Worm (Caenorhabditis elegans) whole organism, mixed stage, embryonic: ENCODE measurements around the gene C40H1.3.

ENCODE experiments used
- M03D4.4 ChIP-seq: sonication (generic microtip); optimal IDR thresholded peaks from 2 replicates; lab custom pipeline; 2017; ENCODE audit warnings: mild to moderate bottlenecking, missing genetic modification characterization, missing compliant biosample characterization
- bed-3 ChIP-seq: fragments of 200-800 bp; sonication (Bioruptor generic); optimal IDR thresholded peaks from 3 replicates; lab custom pipeline; 2018; ENCODE audit warnings: mild to moderate bottlenecking, missing genetic modification characterization, moderate library complexity, missing compliant biosample characterization
- blmp-1 ChIP-seq: fragments of 150-350 bp; optimal IDR thresholded peaks from 2 replicates; lab custom pipeline; 2014; ENCODE audit warnings: missing biosample characterization, missing genetic modification characterization
- ceh-39 ChIP-seq: fragments of 150-350 bp; optimal IDR thresholded peaks from 2 replicates; lab custom pipeline; 2014; ENCODE audit warnings: missing biosample characterization, missing genetic modification characterization
- ceh-83 ChIP-seq: fragments of 200-800 bp; sonication (Bioruptor generic); optimal IDR thresholded peaks from 2 replicates; lab custom pipeline; 2018; ENCODE audit warnings: mild to moderate bottlenecking, missing genetic modification characterization, missing compliant biosample characterization
- ces-1 ChIP-seq: fragments of 150-350 bp; optimal IDR thresholded peaks from 2 replicates; lab custom pipeline; 2014; ENCODE audit warnings: missing biosample characterization, missing genetic modification reagents, missing genetic modification characterization
- cnd-1 ChIP-seq: fragments of 200-800 bp; sonication (Bioruptor generic); optimal IDR thresholded peaks from 2 replicates; lab custom pipeline; 2018; ENCODE audit warnings: mild to moderate bottlenecking, missing genetic modification characterization, missing compliant biosample characterization
- drap-1 ChIP-seq: fragments of 200-800 bp; sonication (Bioruptor generic); optimal IDR thresholded peaks from 3 replicates; lab custom pipeline; 2018; ENCODE audit warnings: mild to moderate bottlenecking, missing genetic modification characterization, missing compliant biosample characterization
- elt-1 ChIP-seq: sonication (generic microtip); optimal IDR thresholded peaks from 2 replicates; lab custom pipeline; 2017; ENCODE audit warnings: missing genetic modification characterization, mild to moderate bottlenecking, missing compliant biosample characterization, antibody characterized with exemption, moderate library complexity, borderline replicate concordance; ENCODE audit not compliant: insufficient read depth
- elt-3 ChIP-seq: fragments of 150-350 bp; optimal IDR thresholded peaks from 2 replicates; lab custom pipeline; 2014; ENCODE audit warnings: missing biosample characterization, missing genetic modification characterization
- flh-1 ChIP-seq: fragments of 200-800 bp; sonication (Bioruptor generic); optimal IDR thresholded peaks from 2 replicates; lab custom pipeline; 2018; ENCODE audit warnings: mild to moderate bottlenecking, missing genetic modification characterization, moderate library complexity, missing compliant biosample characterization
- hlh-1 ChIP-seq: fragments of 150-350 bp; optimal IDR thresholded peaks from 2 replicates; lab custom pipeline; 2014; ENCODE audit warnings: missing biosample characterization, missing genetic modification reagents, missing genetic modification characterization
- lin-13 ChIP-seq: fragments of 150-350 bp; optimal IDR thresholded peaks from 2 replicates; lab custom pipeline; 2014; ENCODE audit warnings: missing biosample characterization, missing genetic modification characterization
- lin-32 ChIP-seq: fragments of 200-800 bp; sonication (Bioruptor generic); optimal IDR thresholded peaks from 2 replicates; lab custom pipeline; 2018; ENCODE audit warnings: mild to moderate bottlenecking, missing genetic modification characterization, missing compliant biosample characterization
- lsy-2 ChIP-seq: fragments of 150-350 bp; optimal IDR thresholded peaks from 2 replicates; lab custom pipeline; 2014; ENCODE audit warnings: missing biosample characterization, missing genetic modification characterization
- mab-5 ChIP-seq: fragments of 150-350 bp; optimal IDR thresholded peaks from 2 replicates; lab custom pipeline; 2014; ENCODE audit warnings: missing biosample characterization, missing genetic modification characterization
- mls-2 ChIP-seq: sonication (generic microtip); optimal IDR thresholded peaks from 2 replicates; lab custom pipeline; 2016; ENCODE audit warnings: mild to moderate bottlenecking, missing genetic modification characterization, moderate library complexity, missing compliant biosample characterization
- nhr-12 ChIP-seq: fragments of 150-350 bp; optimal IDR thresholded peaks from 2 replicates; lab custom pipeline; 2014; ENCODE audit warnings: missing biosample characterization, missing genetic modification characterization
- nhr-2 ChIP-seq: fragments of 150-350 bp; optimal IDR thresholded peaks from 2 replicates; lab custom pipeline; 2014; ENCODE audit warnings: missing biosample characterization, missing genetic modification characterization
- nhr-237 ChIP-seq: fragments of 150-350 bp; optimal IDR thresholded peaks from 2 replicates; lab custom pipeline; 2014; ENCODE audit warnings: missing biosample characterization, missing genetic modification characterization
- nhr-28 ChIP-seq: fragments of 150-350 bp; optimal IDR thresholded peaks from 2 replicates; lab custom pipeline; 2014; ENCODE audit warnings: missing biosample characterization, missing genetic modification characterization
- nhr-76 ChIP-seq: sonication (generic microtip); optimal IDR thresholded peaks from 2 replicates; lab custom pipeline; 2017; ENCODE audit warnings: missing biosample characterization, missing genetic modification characterization
- sem-2 ChIP-seq: fragments of 200-800 bp; sonication (Bioruptor generic); optimal IDR thresholded peaks from 2 replicates; lab custom pipeline; 2018; ENCODE audit warnings: mild to moderate bottlenecking, missing genetic modification characterization, missing compliant biosample characterization
- snpc-4 ChIP-seq: fragments of 150-350 bp; optimal IDR thresholded peaks from 2 replicates; lab custom pipeline; 2014; ENCODE audit warnings: missing biosample characterization, missing genetic modification characterization
- sptf-1 ChIP-seq: sonication (generic microtip); optimal IDR thresholded peaks from 2 replicates; lab custom pipeline; 2017; ENCODE audit warnings: mild to moderate bottlenecking, missing genetic modification characterization, moderate library complexity, missing compliant biosample characterization
- tbx-8 ChIP-seq: fragments of 200-800 bp; sonication (Bioruptor generic); optimal IDR thresholded peaks from 2 replicates; lab custom pipeline; 2018; ENCODE audit warnings: mild to moderate bottlenecking, missing genetic modification characterization, moderate library complexity, missing compliant biosample characterization
- unc-120 ChIP-seq: sonication (generic microtip); optimal IDR thresholded peaks from 2 replicates; lab custom pipeline; 2017; ENCODE audit warnings: missing genetic modification characterization, missing compliant biosample characterization; ENCODE audit not compliant: poor library complexity, severe bottlenecking
- unc-39 ChIP-seq: fragments of 150-350 bp; optimal IDR thresholded peaks from 2 replicates; lab custom pipeline; 2014; ENCODE audit warnings: missing biosample characterization, missing genetic modification characterization
- unc-62 ChIP-seq: fragments of 150-350 bp; optimal IDR thresholded peaks from 2 replicates; lab custom pipeline; 2014; ENCODE audit warnings: missing biosample characterization, missing genetic modification reagents, missing genetic modification characterization
- zip-8 ChIP-seq: fragments of 150-350 bp; optimal IDR thresholded peaks from 2 replicates; lab custom pipeline; 2014; ENCODE audit warnings: missing biosample characterization, missing genetic modification characterization
- ztf-11 ChIP-seq: fragments of 150-350 bp; optimal IDR thresholded peaks from 2 replicates; lab custom pipeline; 2014; ENCODE audit warnings: missing biosample characterization, missing genetic modification characterization

The C40H1.3 gene

ce11 chrIII:9331084-9331564 is 2.0 kb upstream of the C40H1.3 start, which contains the start of gene ufc-1:
ufc-1 (plus strand) TSS chrIII:9331514.
- TF ChIP-seq bed-3 (GFP tag; lab: Kevin White, UChicago) (no peak), ces-1 (GFP tag; lab: Kevin White, UChicago) (peak; percentile 32)

DNA sequence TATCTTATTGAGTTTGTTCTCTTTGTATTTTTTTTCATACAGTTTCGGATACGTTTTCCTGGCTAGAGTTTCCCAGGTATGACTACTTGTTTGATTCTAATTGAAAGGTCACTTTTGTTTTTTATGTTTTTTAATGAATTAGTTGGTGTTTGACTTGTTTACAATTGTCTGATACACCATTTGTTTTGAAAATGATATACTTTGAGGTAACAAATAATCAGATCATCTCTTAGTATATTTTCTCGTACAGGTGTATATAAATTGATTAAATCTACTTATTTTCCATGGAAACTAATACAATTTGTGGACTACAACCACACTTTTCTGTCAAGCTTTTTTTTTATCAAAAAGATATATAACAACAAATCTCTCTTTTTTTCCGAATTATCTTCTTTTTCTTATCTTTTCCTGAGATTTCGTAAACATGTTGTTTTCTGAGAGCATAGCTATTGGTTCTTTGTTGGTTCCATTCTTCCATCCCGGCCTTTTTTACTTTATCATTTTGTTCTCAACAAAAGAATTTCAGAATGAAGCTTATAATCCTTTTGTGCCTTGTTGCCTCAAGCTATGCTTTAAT is 712 bp upstream of the C40H1.3 start, which contains the start of gene ttr-5:
Gene ttr-5, plus strand, starts transcription at position 527 of the 577 bp plus-strand sequence.
- TF ChIP-seq unc-62 (GFP tag; lab: Kevin White, UChicago) (no peak), nhr-237 (tag; lab: Kevin White, UChicago) (no peak), sem-2 (GFP tag; lab: Kevin White, UChicago) (no peak), drap-1 (GFP tag; lab: Kevin White, UChicago) (no peak), lin-32 (no peak), zip-8 (tag; lab: Kevin White, UChicago) (no peak), bed-3 (GFP tag; lab: Kevin White, UChicago) (no peak), mab-5 (tag; lab: Kevin White, UChicago) (no peak), M03D4.4 (no peak), ceh-39 (no peak), cnd-1 (no peak), nhr-2 (tag; lab: Kevin White, UChicago) (no peak), nhr-28 (no peak), sptf-1 (tag; lab: Kevin White, UChicago) (no peak), snpc-4 (no peak), lsy-2 (tag; lab: Kevin White, UChicago) (no peak), ztf-11 (tag; lab: Kevin White, UChicago) (no peak), tbx-8 (GFP tag; lab: Kevin White, UChicago) (no peak)

DNA sequence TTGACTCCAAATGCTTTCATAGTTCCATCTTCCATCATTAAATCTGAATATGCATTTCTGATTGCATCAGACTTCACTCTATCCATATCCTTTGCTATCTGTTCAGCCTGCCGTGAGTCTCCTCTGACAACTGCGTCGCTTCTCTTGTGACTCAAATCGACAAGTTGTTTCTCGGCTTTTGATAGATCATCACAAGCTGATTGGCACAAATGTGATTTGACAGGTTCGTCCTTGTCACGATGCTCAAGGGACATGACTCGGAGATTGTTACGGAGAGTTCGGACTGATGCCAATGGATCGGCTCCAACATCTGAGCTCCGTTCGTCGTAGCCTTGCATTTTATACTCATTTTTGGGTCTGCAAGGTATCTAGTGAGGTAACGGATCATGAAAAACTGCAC is 434 bp downstream of the C40H1.3 start:
- no peak for TF ChIP-seq nhr-28
- TF ChIP-seq tbx-8 (GFP tag; lab: Kevin White, UChicago): no peak
- no peak for TF ChIP-seq nhr-76 (tag; lab: Kevin White, UChicago)
- TF ChIP-seq unc-39: no peak
- no peak for TF ChIP-seq nhr-237 (tag; lab: Kevin White, UChicago)
- TF ChIP-seq blmp-1 (tag; lab: Kevin White, UChicago): no peak
- TF ChIP-seq unc-62 (GFP tag; lab: Kevin White, UChicago): peak; percentile 94
- peak; percentile 76 for TF ChIP-seq hlh-1 (tag; lab: Kevin White, UChicago)
- no peak for TF ChIP-seq nhr-12 (tag; lab: Kevin White, UChicago)

ce11 chrIII:9327910-9328309 is 1.3 kb downstream of the C40H1.3 start:
- TF ChIP-seq unc-120 (tag; lab: Kevin White, UChicago): no peak
- no peak for TF ChIP-seq elt-1 (tag; lab: Kevin White, UChicago)
- no peak for TF ChIP-seq hlh-1 (tag; lab: Kevin White, UChicago)
- TF ChIP-seq unc-62 (GFP tag; lab: Kevin White, UChicago): no peak
- no peak for TF ChIP-seq lin-13 (tag; lab: Kevin White, UChicago)
- no peak for TF ChIP-seq flh-1 (GFP tag; lab: Kevin White, UChicago)
- no peak for TF ChIP-seq cnd-1
- TF ChIP-seq tbx-8 (GFP tag; lab: Kevin White, UChicago): no peak
- TF ChIP-seq elt-3: no peak
- TF ChIP-seq lsy-2 (tag; lab: Kevin White, UChicago): no peak
- no peak for TF ChIP-seq unc-39
- no peak for TF ChIP-seq blmp-1 (tag; lab: Kevin White, UChicago)

DNA sequence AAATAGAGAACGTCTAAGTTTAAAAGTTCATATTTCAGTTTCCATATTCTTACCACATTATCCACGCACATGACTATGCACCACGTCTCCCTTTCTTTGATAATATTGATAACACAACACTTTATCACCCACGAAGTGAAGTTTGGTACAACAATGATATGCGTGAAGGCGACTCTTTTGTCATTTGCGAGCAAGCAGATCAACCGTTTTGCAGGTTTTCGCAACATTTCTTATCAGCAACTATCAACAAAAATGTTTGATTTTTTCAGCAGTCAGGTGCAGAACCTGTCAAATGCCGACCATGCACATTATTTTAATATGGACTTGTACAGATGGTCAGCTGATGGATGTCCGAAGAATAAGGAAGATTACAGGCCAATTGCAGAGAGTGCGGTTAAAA is 2.6 kb downstream of the C40H1.3 start:
- TF ChIP-seq ceh-83 (GFP tag; lab: Kevin White, UChicago) (no peak), zip-8 (tag; lab: Kevin White, UChicago) (no peak), unc-62 (GFP tag; lab: Kevin White, UChicago) (no peak), cnd-1 (no peak), sem-2 (GFP tag; lab: Kevin White, UChicago) (no peak), lin-32 (no peak), elt-1 (tag; lab: Kevin White, UChicago) (no peak), mab-5 (tag; lab: Kevin White, UChicago) (no peak), lin-13 (tag; lab: Kevin White, UChicago) (no peak), mls-2 (tag; lab: Kevin White, UChicago) (no peak), nhr-28 (no peak), M03D4.4 (no peak), tbx-8 (GFP tag; lab: Kevin White, UChicago) (no peak), nhr-237 (tag; lab: Kevin White, UChicago) (no peak), ztf-11 (tag; lab: Kevin White, UChicago) (no peak), ces-1 (GFP tag; lab: Kevin White, UChicago) (no peak)
- TF ChIP-seq, all 35 proteins: peak for 0
